Fruit fly (Drosophila melanogaster): ENCODE data around the gene CG9727.

CG9727 gene

dm6 chr3R:6409153-6409571 lies 47.3 kb downstream of the CG9727 start (continued):
- TF ChIP-seq ci (GFP tag; IDR thresholded peaks at IDR 0.05) (peak; percentile 55; the same call in 1 of the 3 replicates), Hr3 (GFP tag; optimal IDR thresholded peaks at IDR 0.05) (no peak), CG9437 (GFP tag; optimal IDR thresholded peaks at IDR 0.05) (no peak), pb (GFP tag; optimal IDR thresholded peaks at IDR 0.05) (no peak), CG11723 (GFP tag; optimal IDR thresholded peaks at IDR 0.05) (no peak), abd-A (tag; optimal IDR thresholded peaks at IDR 0.05) (no peak), nerfin-1 (tag; optimal IDR thresholded peaks at IDR 0.05) (peak; percentile 6), tna (GFP tag; IDR thresholded peaks at IDR 0.05; ENCODE audit: partially characterized antibody) (no peak), CG11560 (tag; IDR thresholded peaks at IDR 0.05) (no peak), lab (GFP tag; optimal IDR thresholded peaks at IDR 0.05) (no peak), CG18262 (tag; optimal IDR thresholded peaks at IDR 0.05) (no peak), Ssrp (tag; optimal IDR thresholded peaks at IDR 0.05) (no peak), Scr (GFP tag; IDR thresholded peaks at IDR 0.05; ENCODE audit: partially characterized antibody) (no peak), ftz-f1 (GFP tag; optimal IDR thresholded peaks at IDR 0.05) (no peak), Rfx (GFP tag; IDR thresholded peaks at IDR 0.05) (no peak), fu2 (GFP tag; optimal IDR thresholded peaks at IDR 0.05) (no peak), CG32772 (GFP tag; IDR thresholded peaks at IDR 0.05) (no peak), CG17612 (GFP tag; IDR thresholded peaks at IDR 0.05) (no peak), CG13296 (GFP tag; optimal IDR thresholded peaks at IDR 0.05) (no peak), CG7987 (GFP tag; optimal IDR thresholded peaks at IDR 0.05) (no peak), Doc2 (GFP tag; IDR thresholded peaks at IDR 0.05) (no peak), rib (GFP tag; IDR thresholded peaks at IDR 0.05) (no peak), pita (GFP tag; optimal IDR thresholded peaks at IDR 0.05) (no peak), CG1792 (GFP tag; optimal IDR thresholded peaks at IDR 0.05) (no peak), CG8924 (tag; optimal IDR thresholded peaks at IDR 0.05) (peak; percentile 21), psq (GFP tag; optimal IDR thresholded peaks at IDR 0.05) (peak; percentile 83), dmrt99B (tag; optimal IDR thresholded peaks at IDR 0.05) (no peak), CG18619 (GFP tag; optimal IDR thresholded peaks at IDR 0.05) (no peak), chm (GFP tag; IDR thresholded peaks at IDR 0.05) (peak; percentile 77; the same call in 1 of the 2 replicates), wor (GFP tag; IDR thresholded peaks at IDR 0.05) (no peak), CG2875 (GFP tag; optimal IDR thresholded peaks at IDR 0.05) (no peak), CG6683 (GFP tag; optimal IDR thresholded peaks at IDR 0.05) (no peak), dimm (GFP tag; IDR thresholded peaks at IDR 0.05) (no peak), CG7745 (tag; optimal IDR thresholded peaks at IDR 0.05) (peak; percentile 23), ase (GFP tag; IDR thresholded peaks at IDR 0.05) (no peak), D19B (GFP tag; optimal IDR thresholded peaks at IDR 0.05) (no peak), Hsf (GFP tag; optimal IDR thresholded peaks at IDR 0.05) (no peak), Elba2 (GFP tag; optimal IDR thresholded peaks at IDR 0.05) (no peak), CG2202 (tag; optimal IDR thresholded peaks at IDR 0.05) (no peak), ATbp (GFP tag; optimal IDR thresholded peaks at IDR 0.05) (no peak), Blimp-1 (GFP tag; optimal IDR thresholded peaks at IDR 0.05) (peak; percentile 19), fd102C (GFP tag; optimal IDR thresholded peaks at IDR 0.05) (no peak), z (GFP tag; IDR thresholded peaks at IDR 0.05) (0 out of 3 replicates have a peak, but pooled peaks have one; percentile 27), Ravus (GFP tag; IDR thresholded peaks at IDR 0.05) (no peak), luna (GFP tag; optimal IDR thresholded peaks at IDR 0.05) (no peak), CG11695 (GFP tag; IDR thresholded peaks at IDR 0.05) (no peak), peb (GFP tag; IDR thresholded peaks at IDR 0.05) (no peak), CG3163 (GFP tag; optimal IDR thresholded peaks at IDR 0.05) (peak; percentile 18), croc (GFP tag; conservative IDR thresholded peaks at IDR 0.05) (no peak), nmo (GFP tag; optimal IDR thresholded peaks at IDR 0.05) (no peak), stwl (tag; optimal IDR thresholded peaks at IDR 0.05) (no peak), CTCF (GFP tag; optimal IDR thresholded peaks at IDR 0.05) (no peak), CG4360 (GFP tag; IDR thresholded peaks at IDR 0.05) (peak; percentile 96)

Measured in whole organism, embryonic.